Worm (Caenorhabditis elegans): Measurements from ENCODE around the gene cest-5.1.

The cest-5.1 gene

ce11 chrIV:6631704-6632272 lies at the start of gene cest-5.1, which contains the start of gene C01B10.9:
TSS of gene cest-5.1 (minus strand) at chrIV:6631754.
TSS of gene C01B10.9 (plus strand) at chrIV:6632222.
- peak; percentile 6 for TF ChIP-seq ceh-6 (GFP tag; optimal IDR thresholded peaks at IDR 0.05)
- peak; percentile 75 for TF ChIP-seq elt-2 (tag; optimal IDR thresholded peaks at IDR 0.05)
- no peak for TF ChIP-seq unc-3 (GFP tag; conservative IDR thresholded peaks at IDR 0.05)
- peak; percentile 23 for TF ChIP-seq unc-3 (tag; optimal IDR thresholded peaks at IDR 0.05)
- TF ChIP-seq pat-9 (tag; optimal IDR thresholded peaks at IDR 0.05), result no peak
- TF ChIP-seq sox-4 (tag; optimal IDR thresholded peaks at IDR 0.05), result no peak
- peak; percentile 68 for TF ChIP-seq hlh-8 (tag; optimal IDR thresholded peaks at IDR 0.05)
- TF ChIP-seq nhr-11 (tag; optimal IDR thresholded peaks at IDR 0.05), result no peak
- peak; percentile 60 for TF ChIP-seq mec-3 (tag; optimal IDR thresholded peaks at IDR 0.05; ENCODE audit: borderline replicate concordance)
- TF ChIP-seq K02D7.2 (tag; optimal IDR thresholded peaks at IDR 0.05), result no peak
- peak; percentile 33 for TF ChIP-seq lim-6 (tag; optimal IDR thresholded peaks at IDR 0.05)
- TF ChIP-seq K09A11.1 (tag; optimal IDR thresholded peaks at IDR 0.05; ENCODE audit: insufficient read depth), result no peak
- TF ChIP-seq ceh-48 (tag; optimal IDR thresholded peaks at IDR 0.05), result no peak
- TF ChIP-seq elt-4 (tag; optimal IDR thresholded peaks at IDR 0.05), result no peak
- no peak for TF ChIP-seq madf-2 (tag; optimal IDR thresholded peaks at IDR 0.05)
- no peak for TF ChIP-seq ceh-30 (tag; optimal IDR thresholded peaks at IDR 0.05)
- TF ChIP-seq ceh-45 (GFP tag; IDR thresholded peaks at IDR 0.05), result no peak
- TF ChIP-seq tbx-7 (tag; optimal IDR thresholded peaks at IDR 0.05), result peak; percentile 84
- TF ChIP-seq ceh-24 (tag; optimal IDR thresholded peaks at IDR 0.05), result no peak
- no peak for TF ChIP-seq ceh-9 (tag; optimal IDR thresholded peaks at IDR 0.05)
- TF ChIP-seq Y22D7AL.16 (tag; optimal IDR thresholded peaks at IDR 0.05), result no peak
- no peak for TF ChIP-seq dve-1 (tag; optimal IDR thresholded peaks at IDR 0.05)
- no peak for TF ChIP-seq hlh-15 (tag; optimal IDR thresholded peaks at IDR 0.05)
- TF ChIP-seq ahr-1 (tag; optimal IDR thresholded peaks at IDR 0.05), result no peak
- no peak for TF ChIP-seq lin-11 (tag; optimal IDR thresholded peaks at IDR 0.05)
- no peak for TF ChIP-seq fkh-10 (GFP tag; optimal IDR thresholded peaks at IDR 0.05)
- TF ChIP-seq unc-86 (tag; optimal IDR thresholded peaks at IDR 0.05), result no peak
- TF ChIP-seq sox-2 (GFP tag; IDR thresholded peaks at IDR 0.05), result no peak
- TF ChIP-seq pqm-1 (tag; optimal IDR thresholded peaks at IDR 0.05), result no peak
- no peak for TF ChIP-seq hlh-30 (tag; optimal IDR thresholded peaks at IDR 0.05; ENCODE audit: insufficient read depth)
- no peak for TF ChIP-seq unc-55 (GFP tag; optimal IDR thresholded peaks at IDR 0.05)
- TF ChIP-seq sdc-2 (tag; optimal IDR thresholded peaks at IDR 0.05), result peak; percentile 43
- peak; percentile 82 for TF ChIP-seq tbx-2 (tag; optimal IDR thresholded peaks at IDR 0.05)
- TF ChIP-seq fax-1 (tag; optimal IDR thresholded peaks at IDR 0.05), result peak; percentile 45
- peak; percentile 5 for TF ChIP-seq nfya-1 (tag; optimal IDR thresholded peaks at IDR 0.05)
- TF ChIP-seq ama-1 (optimal IDR thresholded peaks at IDR 0.05), result no peak
- no peak for TF ChIP-seq ceh-22 (tag; optimal IDR thresholded peaks at IDR 0.05)
- peak; percentile 74 for TF ChIP-seq zip-5 (tag; optimal IDR thresholded peaks at IDR 0.05)
- TF ChIP-seq C08G9.2 (tag; optimal IDR thresholded peaks at IDR 0.05), result peak; percentile 91
- no peak for TF ChIP-seq ztf-16 (tag; optimal IDR thresholded peaks at IDR 0.05)
- TF ChIP-seq ttx-3 (tag; optimal IDR thresholded peaks at IDR 0.05), result no peak
- no peak for TF ChIP-seq pha-4 (tag; optimal IDR thresholded peaks at IDR 0.05)
- no peak for TF ChIP-seq gmeb-2 (tag; optimal IDR thresholded peaks at IDR 0.05)
- TF ChIP-seq ceh-19 (GFP tag; optimal IDR thresholded peaks at IDR 0.05), result no peak
- TF ChIP-seq pros-1 (tag; optimal IDR thresholded peaks at IDR 0.05), result no peak
- no peak for TF ChIP-seq hlh-13 (GFP tag; optimal IDR thresholded peaks at IDR 0.05)
- TF ChIP-seq pax-1 (tag; optimal IDR thresholded peaks at IDR 0.05), result no peak
- TF ChIP-seq ceh-31 (tag; optimal IDR thresholded peaks at IDR 0.05), result peak; percentile 95
- no peak for TF ChIP-seq T23F11.4 (GFP tag; optimal IDR thresholded peaks at IDR 0.05)
- TF ChIP-seq F13H6.1 (tag; optimal IDR thresholded peaks at IDR 0.05), result peak; percentile 58
- TF ChIP-seq ceh-2 (tag; optimal IDR thresholded peaks at IDR 0.05), result peak; percentile 90
- peak; percentile 68 for TF ChIP-seq ceh-14 (tag; optimal IDR thresholded peaks at IDR 0.05)
- no peak for TF ChIP-seq odd-2 (tag; optimal IDR thresholded peaks at IDR 0.05)
- TF ChIP-seq nhr-232 (tag; optimal IDR thresholded peaks at IDR 0.05), result no peak
